Fruit fly (Drosophila melanogaster) whole organism, pupa: ENCODE results near the gene CG11151.

Experiments used
- CG10348 ChIP-seq: fragments of 200-800 bp; sonication (Bioruptor generic); IDR thresholded peaks from 2 replicates; pipeline ENCODE4 v1.3.6; 2022; ENCODE audit warnings: missing biosample characterization, missing genetic modification characterization
- CG12605 ChIP-seq: fragments of 200-800 bp; sonication (Bioruptor generic); IDR thresholded peaks from 2 replicates; pipeline ENCODE4 v1.3.6; 2022; ENCODE audit warnings: missing biosample characterization, missing genetic modification characterization
- CG13204 ChIP-seq: fragments of 200-800 bp; sonication (Bioruptor generic); optimal IDR thresholded peaks from 2 replicates; lab custom pipeline; 2018; ENCODE audit warnings: missing biosample characterization, mild to moderate bottlenecking, missing genetic modification characterization, moderate library complexity
- CG14655 ChIP-seq: fragments of 200-800 bp; sonication (Bioruptor generic); optimal IDR thresholded peaks from 3 replicates; lab custom pipeline; 2017; ENCODE audit warnings: mild to moderate bottlenecking, missing biosample characterization, missing genetic modification reagents, missing genetic modification characterization
- CG15710 ChIP-seq: fragments of 200-800 bp; sonication (Bioruptor generic); optimal IDR thresholded peaks from 2 replicates; lab custom pipeline; 2018; ENCODE audit warnings: missing biosample characterization, mild to moderate bottlenecking, missing genetic modification characterization, moderate library complexity
- CG17806 ChIP-seq: fragments of 200-800 bp; sonication (Bioruptor generic); optimal IDR thresholded peaks from 2 replicates; lab custom pipeline; 2018; ENCODE audit warnings: missing biosample characterization, mild to moderate bottlenecking, missing genetic modification characterization, moderate library complexity
- CG34367 ChIP-seq: fragments of 200-800 bp; sonication (Bioruptor generic); optimal IDR thresholded peaks from 2 replicates; lab custom pipeline; 2018; ENCODE audit warnings: missing biosample characterization, mild to moderate bottlenecking, missing genetic modification characterization
- CG4496 ChIP-seq: fragments of 200-800 bp; sonication (Bioruptor generic); IDR thresholded peaks from 3 replicates; pipeline ENCODE4 v1.3.6; 2022; ENCODE audit warnings: missing biosample characterization, missing genetic modification characterization
- CG8159 ChIP-seq: fragments of 200-800 bp; sonication (Bioruptor generic); optimal IDR thresholded peaks from 3 replicates; lab custom pipeline; 2018; ENCODE audit warnings: missing biosample characterization, mild to moderate bottlenecking, missing genetic modification characterization, moderate library complexity
- CG8301 ChIP-seq: fragments of 200-800 bp; sonication (Bioruptor generic); optimal IDR thresholded peaks from 2 replicates; lab custom pipeline; 2018; ENCODE audit warnings: missing biosample characterization, mild to moderate bottlenecking, missing genetic modification characterization
- CG9948 ChIP-seq: fragments of 200-800 bp; sonication (Bioruptor generic); optimal IDR thresholded peaks from 2 replicates; lab custom pipeline; 2018; ENCODE audit warnings: missing biosample characterization, mild to moderate bottlenecking, missing genetic modification characterization, moderate library complexity
- D1 ChIP-seq: fragments of 200-800 bp; sonication (Bioruptor generic); optimal IDR thresholded peaks from 2 replicates; lab custom pipeline; 2018; ENCODE audit warnings: missing biosample characterization, mild to moderate bottlenecking, missing genetic modification characterization, moderate library complexity
- EcR ChIP-seq: fragments of 200-800 bp; sonication (Bioruptor generic); optimal IDR thresholded peaks from 3 replicates; lab custom pipeline; 2019; ENCODE audit warnings: missing biosample characterization, missing genetic modification characterization, mild to moderate bottlenecking, moderate library complexity, missing genetic modification reagents
- Ets98B ChIP-seq: fragments of 200-800 bp; sonication (Bioruptor generic); IDR thresholded peaks from 2 replicates; pipeline ENCODE4 v1.3.6; 2022; ENCODE audit warnings: missing biosample characterization, missing genetic modification characterization
- Pif1A ChIP-seq: fragments of 200-800 bp; sonication (Bioruptor generic); optimal IDR thresholded peaks from 3 replicates; lab custom pipeline; 2016; ENCODE audit warnings: missing biosample characterization, missing genetic modification characterization
- Pif1B ChIP-seq: fragments of 200-800 bp; sonication (Bioruptor generic); optimal IDR thresholded peaks from 3 replicates; lab custom pipeline; 2016; ENCODE audit warnings: missing biosample characterization, missing genetic modification characterization
- Snoo ChIP-seq: fragments of 200-800 bp; sonication (Bioruptor generic); optimal IDR thresholded peaks from 3 replicates; lab custom pipeline; 2017; ENCODE audit warnings: missing biosample characterization, mild to moderate bottlenecking, missing genetic modification characterization, inconsistent platforms
- fd96Ca ChIP-seq: fragments of 200-800 bp; sonication (Bioruptor generic); IDR thresholded peaks from 3 replicates; pipeline ENCODE4 v1.3.6; 2022; ENCODE audit warnings: missing biosample characterization, missing genetic modification characterization
- gl ChIP-seq: fragments of 200-800 bp; sonication (Bioruptor generic); optimal IDR thresholded peaks from 2 replicates; lab custom pipeline; 2018; ENCODE audit warnings: missing biosample characterization, mild to moderate bottlenecking, missing genetic modification characterization
- rn ChIP-seq: fragments of 200-800 bp; sonication (Bioruptor generic); IDR thresholded peaks from 2 replicates; pipeline ENCODE4 v1.3.6; 2022; ENCODE audit warnings: missing biosample characterization, missing genetic modification characterization

CG11151 gene

DNA sequence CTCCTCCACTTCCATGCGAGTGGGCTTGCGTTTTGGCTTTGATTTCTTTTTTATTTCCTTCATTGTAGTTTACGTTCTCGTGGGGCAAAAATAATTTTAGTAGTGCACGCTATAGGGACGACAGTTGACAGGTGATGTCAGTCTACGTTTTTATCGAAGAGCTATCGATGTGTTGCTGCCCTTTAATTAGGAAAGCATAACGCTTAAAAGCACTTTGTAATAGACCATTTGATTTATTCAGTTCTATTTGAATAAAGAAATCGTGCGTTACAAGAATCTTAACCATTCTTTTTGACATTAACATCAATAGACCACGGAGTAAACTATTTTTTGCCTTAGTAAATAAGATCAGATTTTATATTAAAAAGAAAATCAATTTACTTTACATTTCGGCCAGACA is 51.5 kb downstream of the CG11151 start, which contains the start of gene CG10993:
Gene CG10993 (minus strand): TSS at position 101 of the 400 bp plus-strand sequence.
- TF ChIP-seq fd96Ca (GFP tag; lab: Robert Waterston, UW) = no peak
- TF ChIP-seq CG14655 (GFP tag; lab: Kevin White, UChicago) = no peak
- TF ChIP-seq CG34367 = no peak
- TF ChIP-seq rn (GFP tag; lab: Robert Waterston, UW) = no peak
- no peak for TF ChIP-seq Pif1B (GFP tag; lab: Kevin White, UChicago)
- no peak for TF ChIP-seq CG8159
- TF ChIP-seq CG17806 (tag; lab: Kevin White, UChicago) = no peak
- no peak for TF ChIP-seq CG12605 (GFP tag; lab: Robert Waterston, UW)
- TF ChIP-seq gl (tag; lab: Kevin White, UChicago) = no peak
- no peak for TF ChIP-seq EcR (GFP tag; lab: Kevin White, UChicago)
- no peak for TF ChIP-seq Ets98B (GFP tag; lab: Robert Waterston, UW)
- TF ChIP-seq CG4496 = no peak
- TF ChIP-seq Snoo (tag; lab: Kevin White, UChicago) = no peak
- TF ChIP-seq CG10348 = no peak
- no peak for TF ChIP-seq CG15710 (tag; lab: Kevin White, UChicago)
- TF ChIP-seq CG8301 (tag; lab: Kevin White, UChicago) = no peak
- no peak for TF ChIP-seq CG13204 (GFP tag; lab: Kevin White, UChicago)
- no peak for TF ChIP-seq Pif1A (GFP tag; lab: Kevin White, UChicago)
- no peak for TF ChIP-seq D1
- no peak for TF ChIP-seq CG9948 (tag; lab: Kevin White, UChicago)
